Fruit fly (Drosophila melanogaster) whole organism, wandering third instar larva: ENCODE data around the gene mRpS24.

ENCODE experiments used
- Abd-B ChIP-seq: fragments of >200 bp; optimal IDR thresholded peaks from 2 replicates; lab custom pipeline; 2017; ENCODE audit warnings: missing biosample characterization, missing genetic modification characterization
- CG32264 ChIP-seq: fragments of 200-800 bp; sonication (Bioruptor generic); optimal IDR thresholded peaks from 2 replicates; lab custom pipeline; 2016; ENCODE audit warnings: missing biosample characterization, missing genetic modification characterization
- CG9705 ChIP-seq: fragments of 200-800 bp; sonication (Bioruptor generic); optimal IDR thresholded peaks from 2 replicates; lab custom pipeline; 2018; ENCODE audit warnings: missing biosample characterization, mild to moderate bottlenecking, missing genetic modification characterization
- CrebA ChIP-seq: fragments of 200-800 bp; sonication (Bioruptor generic); optimal IDR thresholded peaks from 2 replicates; lab custom pipeline; 2016; ENCODE audit warnings: missing biosample characterization, mild to moderate bottlenecking, missing genetic modification characterization, borderline replicate concordance
- Dfd ChIP-seq: fragments of >200 bp; optimal IDR thresholded peaks from 2 replicates; lab custom pipeline; 2017; ENCODE audit warnings: missing biosample characterization, missing genetic modification characterization
- Dif ChIP-seq: fragments of 200-275, 200-300 bp; sonication (Bioruptor generic); optimal IDR thresholded peaks from 2 replicates; lab custom pipeline; 2018; ENCODE audit warnings: missing biosample characterization, missing genetic modification characterization; ENCODE audit not compliant: partially characterized antibody
- GATAd ChIP-seq: sonication (Bioruptor generic); optimal IDR thresholded peaks from 2 replicates; lab custom pipeline; 2016; ENCODE audit warnings: missing biosample characterization, missing genetic modification characterization
- HLH106 ChIP-seq: fragments of 200-800 bp; optimal IDR thresholded peaks from 3 replicates; lab custom pipeline; 2019; ENCODE audit warnings: missing biosample characterization, mild to moderate bottlenecking, missing genetic modification characterization, moderate library complexity
- Hnf4 ChIP-seq: fragments of 200-800 bp; sonication (Bioruptor generic); optimal IDR thresholded peaks from 2 replicates; lab custom pipeline; 2016; ENCODE audit warnings: missing biosample characterization, mild to moderate bottlenecking, missing genetic modification characterization
- Hr78 ChIP-seq: fragments of >200 bp; optimal IDR thresholded peaks from 2 replicates; lab custom pipeline; 2017; ENCODE audit warnings: missing biosample characterization, missing genetic modification characterization
- Hr83 ChIP-seq: fragments of 200-300 bp; sonication (Bioruptor generic); optimal IDR thresholded peaks from 2 replicates; lab custom pipeline; 2016; ENCODE audit warnings: missing biosample characterization, mild to moderate bottlenecking, missing genetic modification characterization, moderate library complexity; ENCODE audit not compliant: poor library complexity, severe bottlenecking
- Jra ChIP-seq: sonication (Bioruptor generic); optimal IDR thresholded peaks from 2 replicates; lab custom pipeline; 2016; ENCODE audit warnings: missing biosample characterization, missing genetic modification characterization
- Mio ChIP-seq: sonication (Bioruptor generic); optimal IDR thresholded peaks from 2 replicates; lab custom pipeline; 2016; ENCODE audit warnings: missing biosample characterization, missing genetic modification characterization
- Myc ChIP-seq: fragments of >200 bp; optimal IDR thresholded peaks from 2 replicates; lab custom pipeline; 2017
- N ChIP-seq: fragments of >200 bp; optimal IDR thresholded peaks from 2 replicates; lab custom pipeline; 2018; ENCODE audit warnings: missing biosample characterization, missing external identifiers, missing genetic modification characterization
- OdsH ChIP-seq: fragments of 200-800 bp; sonication (Bioruptor generic); optimal IDR thresholded peaks from 2 replicates; lab custom pipeline; 2016; ENCODE audit warnings: missing biosample characterization, mild to moderate bottlenecking, missing genetic modification characterization
- Rel ChIP-seq, 2 experiments: fragments of 200-800 bp; sonication (Bioruptor generic) in 1 of 2; optimal IDR thresholded peaks; 2 replicates in 1 of 2; 3 replicates in 1 of 2; lab custom pipeline; 2016 to 2019; ENCODE audit warnings: mild to moderate bottlenecking in 2 of 2, missing biosample characterization in 2 of 2, missing genetic modification characterization in 2 of 2, moderate library complexity in 1 of 2
- Sp1 ChIP-seq: fragments of 200-800 bp; sonication (Bioruptor generic); optimal IDR thresholded peaks from 3 replicates; lab custom pipeline; 2019; ENCODE audit warnings: missing biosample characterization, mild to moderate bottlenecking, missing genetic modification characterization, moderate library complexity
- Vsx2 ChIP-seq: fragments of 200-300, 225-300 bp; sonication (Bioruptor generic); optimal IDR thresholded peaks from 2 replicates; lab custom pipeline; 2018; ENCODE audit warnings: missing biosample characterization, missing genetic modification characterization; ENCODE audit not compliant: partially characterized antibody
- br ChIP-seq: fragments of 200-800 bp; sonication (Bioruptor generic); optimal IDR thresholded peaks from 2 replicates; lab custom pipeline; 2016; ENCODE audit warnings: missing biosample characterization, missing genetic modification characterization
- brk ChIP-seq: fragments of 200-800 bp; sonication (Bioruptor generic); optimal IDR thresholded peaks from 2 replicates; lab custom pipeline; 2016; ENCODE audit warnings: missing biosample characterization, mild to moderate bottlenecking, missing genetic modification characterization
- dl ChIP-seq, 2 experiments: fragments of 175-275, 200-275 bp in 1 of 2; fragments of 200-275 bp in 1 of 2; sonication (Bioruptor generic); optimal IDR thresholded peaks; lab custom pipeline; 2018; ENCODE audit warnings: mild to moderate bottlenecking in 2 of 2, missing biosample characterization in 2 of 2, missing genetic modification characterization in 2 of 2, moderate library complexity in 2 of 2; ENCODE audit not compliant: partially characterized antibody in 2 of 2, insufficient read depth in 1 of 2
- dmrt93B ChIP-seq: fragments of 200-800 bp; sonication (Bioruptor generic); optimal IDR thresholded peaks from 2 replicates; lab custom pipeline; 2018; ENCODE audit warnings: missing biosample characterization, mild to moderate bottlenecking, missing genetic modification characterization
- dsf ChIP-seq: sonication (Bioruptor generic); optimal IDR thresholded peaks from 2 replicates; lab custom pipeline; 2016; ENCODE audit warnings: missing biosample characterization, missing genetic modification characterization, borderline replicate concordance
- ey ChIP-seq: fragments of 200-800 bp; sonication (Bioruptor generic); optimal IDR thresholded peaks from 2 replicates; lab custom pipeline; 2016; ENCODE audit warnings: missing biosample characterization, missing genetic modification characterization
- foxo ChIP-seq, 2 experiments: fragments of 200-800 bp; sonication (Bioruptor generic); optimal IDR thresholded peaks; 2 replicates in 1 of 2; 3 replicates in 1 of 2; lab custom pipeline; 2016 to 2017; ENCODE audit warnings: missing biosample characterization in 2 of 2, missing genetic modification characterization in 2 of 2
- fru ChIP-seq: fragments of 200-800 bp; sonication (Bioruptor generic); optimal IDR thresholded peaks from 3 replicates; lab custom pipeline; 2016; ENCODE audit warnings: missing biosample characterization, mild to moderate bottlenecking, missing genetic modification characterization
- h ChIP-seq: fragments of 200-800 bp; sonication (Bioruptor generic); optimal IDR thresholded peaks from 3 replicates; lab custom pipeline; 2016; ENCODE audit warnings: missing biosample characterization, mild to moderate bottlenecking, missing genetic modification characterization
- jim ChIP-seq: fragments of 175-275, 200-325 bp; sonication (Bioruptor generic); optimal IDR thresholded peaks from 2 replicates; lab custom pipeline; 2016; ENCODE audit warnings: missing biosample characterization, mild to moderate bottlenecking, missing genetic modification characterization
- lola ChIP-seq: fragments of >200 bp; optimal IDR thresholded peaks from 2 replicates; lab custom pipeline; 2017; ENCODE audit warnings: missing biosample characterization, missing genetic modification characterization
- pan ChIP-seq: fragments of >200 bp; optimal IDR thresholded peaks from 2 replicates; lab custom pipeline; 2017
- psq ChIP-seq: fragments of 200-800 bp; sonication (Bioruptor generic); optimal IDR thresholded peaks from 3 replicates; lab custom pipeline; 2017; ENCODE audit warnings: missing biosample characterization, mild to moderate bottlenecking, missing genetic modification characterization, moderate library complexity
- rgr ChIP-seq: fragments of 200-800 bp; sonication (Bioruptor generic); optimal IDR thresholded peaks from 3 replicates; lab custom pipeline; 2016; ENCODE audit warnings: missing biosample characterization, mild to moderate bottlenecking, missing genetic modification characterization
- sage ChIP-seq: fragments of 200-800 bp; sonication (Bioruptor generic); optimal IDR thresholded peaks from 2 replicates; lab custom pipeline; 2016; ENCODE audit warnings: missing biosample characterization, mild to moderate bottlenecking, missing genetic modification characterization
- sv ChIP-seq: fragments of 200-800 bp; sonication (Bioruptor generic); optimal IDR thresholded peaks from 3 replicates; lab custom pipeline; 2016; ENCODE audit warnings: missing biosample characterization, missing genetic modification characterization
- tai ChIP-seq: sonication (Bioruptor generic); optimal IDR thresholded peaks from 2 replicates; lab custom pipeline; 2016; ENCODE audit warnings: missing biosample characterization, missing genetic modification characterization
- usp ChIP-seq: fragments of >200 bp; optimal IDR thresholded peaks from 2 replicates; lab custom pipeline; 2017; ENCODE audit warnings: missing biosample characterization, missing genetic modification characterization
- woc ChIP-seq: sonication (Bioruptor generic); optimal IDR thresholded peaks from 2 replicates; lab custom pipeline; 2016; ENCODE audit warnings: missing biosample characterization, mild to moderate bottlenecking, missing genetic modification characterization

The mRpS24 gene

DNA sequence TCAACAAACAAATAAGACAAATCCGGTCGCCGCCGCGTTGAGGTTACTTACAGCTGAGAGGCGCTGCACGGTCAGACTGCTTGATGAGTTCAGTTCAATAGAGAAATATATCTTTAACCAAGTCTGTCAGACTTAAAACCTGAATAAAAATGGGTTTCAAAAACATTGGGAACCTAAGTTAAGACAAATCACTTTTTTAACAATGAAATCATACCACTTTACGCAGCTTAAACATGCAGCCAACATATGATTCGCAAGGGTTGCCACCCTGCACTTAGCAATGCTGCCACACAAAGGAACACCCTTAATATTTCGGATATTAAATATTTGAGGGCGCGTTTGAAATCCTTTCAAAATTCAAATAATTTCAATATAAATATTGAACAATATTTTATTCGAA, 25.3 kb upstream of the mRpS24 start, which contains the start of gene CG5515:
Gene CG5515 (minus strand): TSS at position 278 of the 400 bp plus-strand sequence.
- TF ChIP-seq fru (GFP tag; lab: Kevin White, UChicago) (no peak), Sp1 (GFP tag; lab: Kevin White, UChicago) (no peak), Jra (GFP tag; lab: Kevin White, UChicago) (peak; percentile 64), Dfd (GFP tag; lab: Kevin White, UChicago) (no peak), N (GFP tag; lab: Kevin White, UChicago) (no peak), dsf (GFP tag; lab: Kevin White, UChicago) (peak; percentile 47), psq (GFP tag; lab: Kevin White, UChicago) (peak; percentile 40), CrebA (GFP tag; lab: Kevin White, UChicago) (no peak), sv (GFP tag; lab: Kevin White, UChicago) (peak; percentile 77), CG9705 (GFP tag; lab: Kevin White, UChicago) (peak; percentile 32), Hnf4 (GFP tag; lab: Kevin White, UChicago) (no peak), usp (GFP tag; lab: Kevin White, UChicago) (no peak), ey (GFP tag; lab: Kevin White, UChicago) (peak; percentile 63), Mio (GFP tag; lab: Kevin White, UChicago) (no peak), foxo (GFP tag; optimal IDR thresholded peaks at IDR 0.05; lab: Kevin White, UChicago) (peak in 1 of 2 experiments; percentile 79), OdsH (GFP tag; lab: Kevin White, UChicago) (peak; percentile 61), dmrt93B (GFP tag; lab: Kevin White, UChicago) (no peak), GATAd (GFP tag; lab: Kevin White, UChicago) (peak; percentile 15), Hr83 (no peak), Hr78 (no peak), tai (peak; percentile 82), dl (GFP tag; optimal IDR thresholded peaks at IDR 0.05; lab: Kevin White, UChicago; ENCODE audit: insufficient read depth in 1 of 2, partially characterized antibody in 2 of 2) (peak; percentile 73 to 95), CG32264 (GFP tag; lab: Kevin White, UChicago) (no peak), rgr (GFP tag; lab: Kevin White, UChicago) (peak; percentile 76), Vsx2 (GFP tag; lab: Kevin White, UChicago) (peak; percentile 100), Rel (GFP tag; optimal IDR thresholded peaks at IDR 0.05; lab: Kevin White, UChicago) (no peak), Rel (tag; optimal IDR thresholded peaks at IDR 0.05; lab: Kevin White, UChicago) (no peak), Abd-B (GFP tag; lab: Kevin White, UChicago) (no peak), Myc (peak; percentile 19), h (GFP tag; lab: Kevin White, UChicago) (no peak), br (GFP tag; lab: Kevin White, UChicago) (peak; percentile 49), sage (GFP tag; lab: Kevin White, UChicago) (peak; percentile 10), lola (GFP tag; lab: Kevin White, UChicago) (no peak), woc (GFP tag; lab: Kevin White, UChicago) (peak; percentile 43), pan (lab: Kevin White, UChicago) (no peak), brk (GFP tag; lab: Kevin White, UChicago) (no peak), HLH106 (peak; percentile 67), jim (GFP tag; lab: Kevin White, UChicago) (no peak), Dif (GFP tag; lab: Kevin White, UChicago) (peak; percentile 98)

DNA sequence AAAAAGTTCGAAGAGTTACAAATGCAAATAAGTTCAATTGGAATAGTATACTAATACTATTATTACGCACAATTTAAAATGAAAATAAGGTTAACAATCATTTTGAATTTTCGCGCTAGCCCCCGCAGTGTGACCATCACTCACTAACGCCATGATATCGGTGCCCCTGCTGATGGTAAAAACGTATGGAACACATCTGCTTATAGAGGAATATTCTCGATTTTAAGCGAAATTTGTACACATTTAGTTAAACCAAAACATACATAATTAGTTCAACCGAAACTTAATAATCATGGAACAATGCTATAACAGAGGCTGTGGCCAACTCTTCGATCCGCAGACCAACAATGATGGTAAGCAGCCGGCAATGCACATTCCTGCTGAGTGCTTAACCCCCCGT, 22.8 kb upstream of the mRpS24 start, which contains the start of gene mora:
Gene mora (plus strand): TSS at position 172 of the 400 bp plus-strand sequence.
- TF ChIP-seq CG32264 (GFP tag; lab: Kevin White, UChicago) (no peak), CrebA (GFP tag; lab: Kevin White, UChicago) (no peak), rgr (GFP tag; lab: Kevin White, UChicago) (no peak), brk (GFP tag; lab: Kevin White, UChicago) (no peak), Hr78 (no peak), foxo (GFP tag; optimal IDR thresholded peaks at IDR 0.05; lab: Kevin White, UChicago) (no peak), CG9705 (GFP tag; lab: Kevin White, UChicago) (no peak), HLH106 (no peak), Rel (GFP tag; optimal IDR thresholded peaks at IDR 0.05; lab: Kevin White, UChicago) (no peak), Rel (tag; optimal IDR thresholded peaks at IDR 0.05; lab: Kevin White, UChicago) (no peak), N (GFP tag; lab: Kevin White, UChicago) (no peak), h (GFP tag; lab: Kevin White, UChicago) (no peak), usp (GFP tag; lab: Kevin White, UChicago) (no peak), Mio (GFP tag; lab: Kevin White, UChicago) (no peak), Dfd (GFP tag; lab: Kevin White, UChicago) (no peak), OdsH (GFP tag; lab: Kevin White, UChicago) (no peak)
